Fruit fly (Drosophila melanogaster) whole organism, prepupa: Measurements from ENCODE around the gene Snoo.

Experiments
- Blimp-1 ChIP-seq: fragments of 200-800 bp; sonication (Bioruptor generic); optimal IDR thresholded peaks from 3 replicates; lab custom pipeline; 2017; ENCODE audit warnings: missing biosample characterization, missing genetic modification characterization, mild to moderate bottlenecking, moderate library complexity, missing genetic modification reagents
- CG10669 ChIP-seq: fragments of 200-800 bp; sonication (Bioruptor generic); optimal IDR thresholded peaks from 3 replicates; lab custom pipeline; 2018; ENCODE audit warnings: missing biosample characterization, mild to moderate bottlenecking, missing genetic modification characterization, moderate library complexity
- CG11294 ChIP-seq: fragments of 200-800 bp; sonication (Bioruptor generic); IDR thresholded peaks from 2 replicates; pipeline ENCODE4 v1.3.6; 2022; ENCODE audit warnings: missing biosample characterization, missing genetic modification characterization
- CG11902 ChIP-seq: fragments of 200-800 bp; sonication (Bioruptor generic); optimal IDR thresholded peaks from 3 replicates; lab custom pipeline; 2016; ENCODE audit warnings: missing biosample characterization, missing genetic modification characterization
- CG1621 ChIP-seq: fragments of 200-800 bp; sonication (Bioruptor generic); optimal IDR thresholded peaks from 3 replicates; lab custom pipeline; 2018; ENCODE audit warnings: missing biosample characterization, mild to moderate bottlenecking, missing genetic modification characterization
- CG16779 ChIP-seq: fragments of 200-800 bp; sonication (Bioruptor generic); optimal IDR thresholded peaks from 3 replicates; lab custom pipeline; 2017; ENCODE audit warnings: missing biosample characterization, mild to moderate bottlenecking, missing genetic modification characterization
- CG31627 ChIP-seq: fragments of 200-800 bp; sonication (Bioruptor generic); optimal IDR thresholded peaks from 3 replicates; lab custom pipeline; 2016; ENCODE audit warnings: missing biosample characterization, missing genetic modification characterization
- CG32006 ChIP-seq: fragments of 200-800 bp; sonication (Bioruptor generic); optimal IDR thresholded peaks from 3 replicates; lab custom pipeline; 2017; ENCODE audit warnings: missing biosample characterization, mild to moderate bottlenecking, missing genetic modification characterization
- CG34406 ChIP-seq: fragments of 200-800 bp; sonication (Bioruptor generic); optimal IDR thresholded peaks from 3 replicates; lab custom pipeline; 2016; ENCODE audit warnings: missing biosample characterization, missing genetic modification characterization
- CG3919 ChIP-seq: fragments of 200-800 bp; sonication (Bioruptor generic); optimal IDR thresholded peaks from 3 replicates; lab custom pipeline; 2016; ENCODE audit warnings: missing biosample characterization, missing genetic modification characterization
- CG4318 ChIP-seq: fragments of 200-800 bp; sonication (Bioruptor generic); optimal IDR thresholded peaks from 3 replicates; lab custom pipeline; 2017; ENCODE audit warnings: missing biosample characterization, mild to moderate bottlenecking, missing genetic modification characterization
- CG6163 ChIP-seq: fragments of 200-800 bp; sonication (Bioruptor generic); IDR thresholded peaks from 3 replicates; pipeline ENCODE4 v1.3.6; 2022; ENCODE audit warnings: missing biosample characterization, missing genetic modification characterization
- CG6276 ChIP-seq: fragments of 200-800 bp; sonication (Bioruptor generic); optimal IDR thresholded peaks from 2 replicates; lab custom pipeline; 2017; ENCODE audit warnings: missing biosample characterization, mild to moderate bottlenecking, missing genetic modification characterization
- CG6808 ChIP-seq: fragments of 200-800 bp; sonication (Bioruptor generic); optimal IDR thresholded peaks from 3 replicates; lab custom pipeline; 2017; ENCODE audit warnings: missing biosample characterization, missing genetic modification characterization, mild to moderate bottlenecking, moderate library complexity, missing genetic modification reagents
- CG6854 ChIP-seq: fragments of 200-800 bp; sonication (Bioruptor generic); optimal IDR thresholded peaks from 2 replicates; lab custom pipeline; 2017; ENCODE audit warnings: missing biosample characterization, mild to moderate bottlenecking, missing genetic modification characterization
- CG8119 ChIP-seq: fragments of 200-800 bp; sonication (Bioruptor generic); IDR thresholded peaks from 3 replicates; pipeline ENCODE4 v1.3.6; 2022; ENCODE audit warnings: missing biosample characterization, missing genetic modification characterization
- CG8319 ChIP-seq: fragments of 200-800 bp; sonication (Bioruptor generic); optimal IDR thresholded peaks from 3 replicates; lab custom pipeline; 2016; ENCODE audit warnings: missing biosample characterization, missing genetic modification characterization
- CG9139 ChIP-seq: fragments of 200-800 bp; sonication (Bioruptor generic); optimal IDR thresholded peaks from 3 replicates; lab custom pipeline; 2017; ENCODE audit warnings: missing biosample characterization, mild to moderate bottlenecking, missing genetic modification characterization
- Eip78C ChIP-seq: fragments of 200-800 bp; sonication (Bioruptor generic); peaks from one replicate; lab custom pipeline; 2016; ENCODE audit warnings: missing biosample characterization, missing genetic modification characterization
- Ets96B ChIP-seq: fragments of 200-800 bp; optimal IDR thresholded peaks from 2 replicates; lab custom pipeline; 2019; ENCODE audit warnings: missing biosample characterization, mild to moderate bottlenecking, missing genetic modification characterization, moderate library complexity
- Hr39 ChIP-seq: fragments of 200-800 bp; sonication (Bioruptor generic); optimal IDR thresholded peaks from 2 replicates; lab custom pipeline; 2016; ENCODE audit warnings: missing biosample characterization, missing genetic modification characterization
- Hr4 ChIP-seq: fragments of 200-800 bp; sonication (Bioruptor generic); optimal IDR thresholded peaks from 3 replicates; lab custom pipeline; 2016; ENCODE audit warnings: missing biosample characterization, missing genetic modification characterization
- OdsH ChIP-seq: fragments of 200-800 bp; sonication (Bioruptor generic); optimal IDR thresholded peaks from 3 replicates; lab custom pipeline; 2016; ENCODE audit warnings: missing biosample characterization, missing genetic modification characterization
- Smox ChIP-seq: fragments of 200-800 bp; sonication (Bioruptor generic); optimal IDR thresholded peaks from 3 replicates; lab custom pipeline; 2016; ENCODE audit warnings: missing biosample characterization, missing genetic modification characterization
- Sox15 ChIP-seq: fragments of 200-800 bp; sonication (Bioruptor generic); optimal IDR thresholded peaks from 3 replicates; lab custom pipeline; 2016; ENCODE audit warnings: missing biosample characterization, missing genetic modification characterization
- achi ChIP-seq: fragments of 200-800 bp; sonication (Bioruptor generic); optimal IDR thresholded peaks from 3 replicates; lab custom pipeline; 2016; ENCODE audit warnings: missing biosample characterization, missing genetic modification characterization
- acj6 ChIP-seq: fragments of 200-800 bp; sonication (Bioruptor generic); optimal IDR thresholded peaks from 3 replicates; lab custom pipeline; 2016; ENCODE audit warnings: missing biosample characterization, missing genetic modification characterization
- cyc ChIP-seq: fragments of 200-800 bp; sonication (Bioruptor generic); optimal IDR thresholded peaks from 3 replicates; lab custom pipeline; 2016; ENCODE audit warnings: missing biosample characterization, missing genetic modification characterization
- dac ChIP-seq: fragments of 200-800 bp; sonication (Bioruptor generic); optimal IDR thresholded peaks from 2 replicates; lab custom pipeline; 2017; ENCODE audit warnings: missing biosample characterization, mild to moderate bottlenecking, missing genetic modification characterization
- dsx ChIP-seq: fragments of 200-800 bp; optimal IDR thresholded peaks from 3 replicates; lab custom pipeline; 2019; ENCODE audit warnings: missing biosample characterization, mild to moderate bottlenecking, missing genetic modification characterization, moderate library complexity; ENCODE audit not compliant: poor library complexity, severe bottlenecking
- eg ChIP-seq: fragments of 200-800 bp; sonication (Bioruptor generic); IDR thresholded peaks from 3 replicates; pipeline ENCODE4 v1.3.6; 2022; ENCODE audit warnings: missing biosample characterization, missing genetic modification characterization
- fd85E ChIP-seq: fragments of 200-800 bp; sonication (Bioruptor generic); optimal IDR thresholded peaks from 3 replicates; lab custom pipeline; 2016; ENCODE audit warnings: missing biosample characterization, missing genetic modification characterization
- fkh ChIP-seq: fragments of 200-800 bp; sonication (Bioruptor generic); optimal IDR thresholded peaks from 3 replicates; lab custom pipeline; 2017; ENCODE audit warnings: missing biosample characterization, mild to moderate bottlenecking, missing genetic modification characterization, moderate library complexity
- lz ChIP-seq: fragments of 200-800 bp; sonication (Bioruptor generic); optimal IDR thresholded peaks from 3 replicates; lab custom pipeline; 2016; ENCODE audit warnings: missing biosample characterization, missing genetic modification characterization
- net ChIP-seq: fragments of 200-800 bp; sonication (Bioruptor generic); optimal IDR thresholded peaks from 3 replicates; lab custom pipeline; 2016; ENCODE audit warnings: missing biosample characterization, missing genetic modification characterization
- pdm3 ChIP-seq: fragments of 200-800 bp; sonication (Bioruptor generic); optimal IDR thresholded peaks from 3 replicates; lab custom pipeline; 2016; ENCODE audit warnings: missing biosample characterization, missing genetic modification characterization
- salr ChIP-seq, 2 experiments: fragments of 200-800 bp; sonication (Bioruptor generic); optimal IDR thresholded peaks; 3 replicates each; lab custom pipeline; 2016 to 2018; ENCODE audit warnings: missing biosample characterization in 2 of 2, missing genetic modification characterization in 2 of 2, mild to moderate bottlenecking in 1 of 2
- spab ChIP-seq: fragments of 200-800 bp; sonication (Bioruptor generic); optimal IDR thresholded peaks from 2 replicates; lab custom pipeline; 2017; ENCODE audit warnings: missing biosample characterization, mild to moderate bottlenecking, missing genetic modification characterization, missing genetic modification reagents
- ss ChIP-seq, 2 experiments: fragments of 200-800 bp; sonication (Bioruptor generic); optimal IDR thresholded peaks; 2 replicates in 1 of 2; 3 replicates in 1 of 2; lab custom pipeline; 2017 to 2018; ENCODE audit warnings: mild to moderate bottlenecking in 2 of 2, missing biosample characterization in 2 of 2, missing genetic modification characterization in 2 of 2, moderate library complexity in 1 of 2

Snoo gene

dm6 chr2L:7887333-7887732, 96.7 kb downstream of the Snoo start, which contains the start of gene CG7102:
CG7102 (minus strand) TSS chr2L:7887513.
- TF ChIP-seq OdsH (GFP tag; lab: Kevin White, UChicago) (no peak), Blimp-1 (GFP tag; lab: Kevin White, UChicago) (no peak), spab (GFP tag; lab: Kevin White, UChicago) (no peak), CG6276 (GFP tag; lab: Kevin White, UChicago) (no peak), CG8319 (GFP tag; lab: Kevin White, UChicago) (no peak), Hr39 (GFP tag; lab: Kevin White, UChicago) (no peak), CG31627 (GFP tag; lab: Kevin White, UChicago) (no peak), CG11294 (GFP tag; lab: Robert Waterston, UW) (no peak), Hr4 (GFP tag; lab: Kevin White, UChicago) (no peak)

dm6 chr2L:7885952-7886351, 98.0 kb downstream of the Snoo start:
- peak; percentile 2 for TF ChIP-seq Eip78C (GFP tag; lab: Kevin White, UChicago)
- TF ChIP-seq CG3919 (GFP tag; lab: Kevin White, UChicago): no peak

- TF ChIP-seq Smox (GFP tag; lab: Kevin White, UChicago) (no peak), cyc (GFP tag; lab: Kevin White, UChicago) (no peak), CG32006 (GFP tag; lab: Kevin White, UChicago) (no peak), net (GFP tag; lab: Kevin White, UChicago) (no peak), CG6163 (no peak), CG8319 (GFP tag; lab: Kevin White, UChicago) (no peak), Blimp-1 (GFP tag; lab: Kevin White, UChicago) (no peak), CG4318 (GFP tag; lab: Kevin White, UChicago) (no peak), Sox15 (GFP tag; lab: Kevin White, UChicago) (no peak), OdsH (GFP tag; lab: Kevin White, UChicago) (no peak), salr (GFP tag; optimal IDR thresholded peaks at IDR 0.05; lab: Kevin White, UChicago) (no peak), ss (GFP tag; optimal IDR thresholded peaks at IDR 0.05; lab: Kevin White, UChicago) (no peak)
These were observed 98.7 kb downstream of the Snoo start, which contains the start of the genes SmE and CG34132 for dm6 chr2L:7885271-7885670. SmE (minus strand) TSS chr2L:7885450. CG34132 (plus strand) TSS chr2L:7885503.

dm6 chr2L:7880458-7880857, 103.5 kb downstream of the Snoo start:
- TF ChIP-seq CG1621 (tag; lab: Kevin White, UChicago): peak; percentile 12
- TF ChIP-seq pdm3: no peak
- no peak for TF ChIP-seq Sox15 (GFP tag; lab: Kevin White, UChicago)
- no peak for TF ChIP-seq acj6
- TF ChIP-seq fkh (GFP tag; lab: Kevin White, UChicago): no peak
- no peak for TF ChIP-seq dac (GFP tag; lab: Kevin White, UChicago)
- TF ChIP-seq dsx (GFP tag; lab: Kevin White, UChicago): peak; percentile 40
- TF ChIP-seq CG6163: peak; percentile 49; the same call in 2 of the 3 replicates
- TF ChIP-seq ss (GFP tag; optimal IDR thresholded peaks at IDR 0.05; lab: Kevin White, UChicago): peak; percentile 40 to 60
- TF ChIP-seq CG34406: no peak
- TF ChIP-seq CG6854 (GFP tag; lab: Kevin White, UChicago): peak; percentile 70
- TF ChIP-seq achi (GFP tag; lab: Kevin White, UChicago): no peak
- no peak for TF ChIP-seq CG8119 (GFP tag; lab: Robert Waterston, UW)
- TF ChIP-seq CG11902: no peak
- TF ChIP-seq CG11294 (GFP tag; lab: Robert Waterston, UW): no peak
- peak; percentile 61 for TF ChIP-seq CG9139
- TF ChIP-seq lz: no peak
- peak; percentile 96 for TF ChIP-seq Blimp-1 (GFP tag; lab: Kevin White, UChicago)
- TF ChIP-seq CG10669 (GFP tag; lab: Kevin White, UChicago): no peak
- TF ChIP-seq eg (GFP tag; lab: Robert Waterston, UW): peak; percentile 53; the same call in 1 of the 3 replicates
- peak; percentile 8 for TF ChIP-seq Ets96B (tag; lab: Kevin White, UChicago)
- TF ChIP-seq CG16779: no peak
- no peak for TF ChIP-seq fd85E (GFP tag; lab: Kevin White, UChicago)
- TF ChIP-seq CG6808 (GFP tag; lab: Kevin White, UChicago): peak; percentile 32
